Worm (Caenorhabditis elegans) whole organism, L4 larva: Measurements from ENCODE around the gene C36C5.12.

ENCODE experiments used
- ZK337.2 ChIP-seq: fragments of 200-800 bp; sonication (Bioruptor generic); IDR thresholded peaks from 2 replicates; pipeline ENCODE4 v1.3.6; 2022; ENCODE audit warnings: missing genetic modification reagents, missing genetic modification characterization, missing compliant biosample characterization
- ceh-32 ChIP-seq: sonication (generic microtip); optimal IDR thresholded peaks from 2 replicates; lab custom pipeline; 2016; ENCODE audit warnings: mild to moderate bottlenecking, missing genetic modification characterization, missing compliant biosample characterization; ENCODE audit not compliant: poor library complexity
- pha-4 ChIP-seq, 2 experiments: fragments of 150-350 bp in 1 of 2; fragments of 200-800 bp in 1 of 2; sonication (Bioruptor generic) in 1 of 2; IDR thresholded peaks in 1 of 2; optimal IDR thresholded peaks in 1 of 2; 2 replicates each; pipeline versions ENCODE4 v1.3.6 to Lab custom; 2014 to 2022; ENCODE audit warnings: missing genetic modification characterization in 2 of 2, missing genetic modification reagents in 2 of 2, missing biosample characterization in 1 of 2, missing compliant biosample characterization in 1 of 2

DNA sequence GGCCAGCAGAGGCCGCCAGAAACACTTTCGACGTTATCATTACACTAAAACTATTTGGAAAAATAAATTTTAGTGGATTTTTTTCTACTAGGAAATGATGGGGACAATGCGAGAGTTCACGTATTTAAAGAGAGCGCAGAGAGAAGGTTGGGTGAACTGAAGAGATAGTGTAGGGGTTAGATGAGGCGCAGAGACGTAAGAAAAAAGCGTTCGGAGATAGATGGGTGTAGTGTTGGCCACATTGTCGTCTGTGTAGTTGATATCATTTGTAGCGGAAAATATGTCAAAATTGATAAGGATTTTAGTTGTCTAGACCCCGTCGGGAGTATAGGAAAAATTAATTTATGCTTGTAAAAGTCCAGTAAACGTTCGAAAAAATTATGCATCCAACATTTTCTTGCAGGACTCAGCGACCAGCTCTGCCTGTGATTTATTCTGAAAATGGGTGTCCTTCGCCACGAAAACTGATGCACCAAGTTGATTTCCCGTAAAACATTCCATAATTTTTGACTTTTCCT is 34.0 kb upstream of the C36C5.12 start, which contains the start of the genes Y73C8B.3 and Y73C8B.9:
- no peak for TF ChIP-seq pha-4 (GFP tag; IDR thresholded peaks at IDR 0.05; lab: Robert Waterston, UW)
- TF ChIP-seq pha-4 (tag; optimal IDR thresholded peaks at IDR 0.05; lab: Kevin White, UChicago): no peak
- TF ChIP-seq ceh-32 (tag; lab: Kevin White, UChicago): no peak
- TF ChIP-seq ZK337.2 (GFP tag; lab: Robert Waterston, UW): no peak
